Fruit fly (Drosophila melanogaster) whole organism, embryonic: Measurements from ENCODE around the gene CG5715.

Experiments used
- Bteb2 ChIP-seq: fragments of 200-800 bp; sonication (Bioruptor generic); optimal IDR thresholded peaks from 2 replicates; lab custom pipeline; 2016; ENCODE audit warnings: missing biosample characterization, missing genetic modification characterization
- CG11085 ChIP-seq: fragments of 200-800 bp; sonication (Bioruptor generic); IDR thresholded peaks from 2 replicates; pipeline ENCODE4 v1.3.6; 2022; ENCODE audit warnings: missing biosample characterization, missing genetic modification characterization
- CG11504 ChIP-seq: fragments of 200-800 bp; sonication (Bioruptor generic); optimal IDR thresholded peaks from 3 replicates; lab custom pipeline; 2019; ENCODE audit warnings: missing biosample characterization, mild to moderate bottlenecking, missing genetic modification characterization, moderate library complexity
- CG12942 ChIP-seq: fragments of 200-800 bp; sonication (Bioruptor generic); optimal IDR thresholded peaks from 3 replicates; lab custom pipeline; 2016; ENCODE audit warnings: missing biosample characterization, missing genetic modification characterization
- CG14050 ChIP-seq: fragments of 200-800 bp; sonication (Bioruptor generic); IDR thresholded peaks from 3 replicates; pipeline ENCODE4 v1.3.6; 2022; ENCODE audit warnings: missing biosample characterization, missing genetic modification characterization
- CG14710 ChIP-seq: fragments of 200-800 bp; sonication (Bioruptor generic); optimal IDR thresholded peaks from 3 replicates; lab custom pipeline; 2019; ENCODE audit warnings: missing biosample characterization, mild to moderate bottlenecking, missing genetic modification characterization, moderate library complexity
- CG15514 ChIP-seq: fragments of 200-800 bp; sonication (Bioruptor generic); optimal IDR thresholded peaks from 3 replicates; lab custom pipeline; 2017; ENCODE audit warnings: missing biosample characterization, missing genetic modification characterization, mild to moderate bottlenecking, moderate library complexity, missing genetic modification reagents
- CG1602 ChIP-seq: fragments of 200-800 bp; sonication (Bioruptor generic); optimal IDR thresholded peaks from 3 replicates; lab custom pipeline; 2016; ENCODE audit warnings: missing biosample characterization, missing genetic modification characterization
- CG34224 ChIP-seq: fragments of 200-800 bp; sonication (Bioruptor generic); IDR thresholded peaks from 3 replicates; pipeline ENCODE4 v1.3.6; 2022; ENCODE audit warnings: missing biosample characterization, missing genetic modification characterization; ENCODE audit not compliant: partially characterized antibody
- CG3726 ChIP-seq: fragments of 200-800 bp; sonication (Bioruptor generic); IDR thresholded peaks from 3 replicates; pipeline ENCODE4, ENCODE4 v1.3.6; 2022; ENCODE audit warnings: missing biosample characterization, missing genetic modification characterization
- CG43689 ChIP-seq: fragments of 200-800 bp; sonication (Bioruptor generic); IDR thresholded peaks from 2 replicates; pipeline ENCODE4 v1.3.6; 2022; ENCODE audit warnings: missing biosample characterization, missing genetic modification characterization
- CG4730 ChIP-seq: fragments of 200-800 bp; sonication (Bioruptor generic); IDR thresholded peaks from 2 replicates; pipeline ENCODE4 v1.3.6; 2022; ENCODE audit warnings: missing biosample characterization, missing genetic modification characterization
- CG5180 ChIP-seq: fragments of 200-800 bp; sonication (Bioruptor generic); optimal IDR thresholded peaks from 3 replicates; lab custom pipeline; 2017; ENCODE audit warnings: missing biosample characterization, missing genetic modification characterization, mild to moderate bottlenecking, moderate library complexity, missing genetic modification reagents
- CG5245 ChIP-seq: fragments of 200-800 bp; sonication (Bioruptor generic); optimal IDR thresholded peaks from 3 replicates; lab custom pipeline; 2016; ENCODE audit warnings: missing biosample characterization, missing genetic modification characterization
- CG6683 ChIP-seq: fragments of 200-800 bp; sonication (Bioruptor generic); optimal IDR thresholded peaks from 2 replicates; lab custom pipeline; 2017; ENCODE audit warnings: missing biosample characterization, mild to moderate bottlenecking, missing genetic modification characterization, missing genetic modification reagents
- CG7963 ChIP-seq: fragments of 200-800 bp; sonication (Bioruptor generic); IDR thresholded peaks from 3 replicates; pipeline ENCODE4 v1.3.6; 2022; ENCODE audit warnings: missing biosample characterization, missing genetic modification characterization; ENCODE audit not compliant: partially characterized antibody
- CG9215 ChIP-seq: fragments of 200-800 bp; sonication (Bioruptor generic); IDR thresholded peaks from 2 replicates; pipeline ENCODE4 v1.3.6; 2022; ENCODE audit warnings: missing biosample characterization, missing genetic modification characterization
- CG9797 ChIP-seq: fragments of 200-800 bp; sonication (Bioruptor generic); optimal IDR thresholded peaks from 3 replicates; lab custom pipeline; 2018; ENCODE audit warnings: missing biosample characterization, mild to moderate bottlenecking, missing genetic modification characterization
- CG9932 ChIP-seq: fragments of 200-800 bp; sonication (Bioruptor generic); IDR thresholded peaks from 2 replicates; pipeline ENCODE4 v1.3.6; 2022; ENCODE audit warnings: missing biosample characterization, missing genetic modification characterization
- Dek ChIP-seq: fragments of 200-800 bp; sonication (Bioruptor generic); optimal IDR thresholded peaks from 3 replicates; lab custom pipeline; 2019; ENCODE audit warnings: missing biosample characterization, mild to moderate bottlenecking, missing genetic modification characterization, moderate library complexity
- Dp ChIP-seq: fragments of 200-800 bp; sonication (Bioruptor generic); optimal IDR thresholded peaks from 2 replicates; lab custom pipeline; 2018; ENCODE audit warnings: missing biosample characterization, mild to moderate bottlenecking, missing genetic modification characterization, moderate library complexity
- E2f1 ChIP-seq: fragments of 200-800 bp; sonication (Bioruptor generic); IDR thresholded peaks from 2 replicates; pipeline ENCODE4 v1.3.6; 2022; ENCODE audit warnings: missing biosample characterization, missing genetic modification characterization
- ERR ChIP-seq: fragments of 200-800 bp; sonication (Bioruptor generic); optimal IDR thresholded peaks from 2 replicates; lab custom pipeline; 2016; ENCODE audit warnings: missing biosample characterization, missing genetic modification characterization
- H15 ChIP-seq: fragments of 200-800 bp; sonication (Bioruptor generic); IDR thresholded peaks from 3 replicates; pipeline ENCODE4 v1.3.6; 2022; ENCODE audit warnings: missing biosample characterization, missing genetic modification characterization
- HmgZ ChIP-seq: fragments of 200-800 bp; sonication (Bioruptor generic); optimal IDR thresholded peaks from 2 replicates; lab custom pipeline; 2018; ENCODE audit warnings: missing biosample characterization, mild to moderate bottlenecking, missing genetic modification characterization
- Hr51 ChIP-seq, 2 experiments: fragments of 200-800 bp; sonication (Bioruptor generic); optimal IDR thresholded peaks; 2 replicates in 1 of 2; 3 replicates in 1 of 2; lab custom pipeline; 2016 to 2018; ENCODE audit warnings: missing biosample characterization in 2 of 2, missing genetic modification characterization in 2 of 2, mild to moderate bottlenecking in 1 of 2, moderate library complexity in 1 of 2
- Med ChIP-seq: fragments of 200-800 bp; sonication (Bioruptor generic); peaks from one replicate; lab custom pipeline; 2016; ENCODE audit warnings: missing biosample characterization, missing genetic modification characterization, mild to moderate bottlenecking, inconsistent platforms, moderate library complexity
- Mrtf ChIP-seq: fragments of 200-800 bp; sonication (Bioruptor generic); IDR thresholded peaks from 3 replicates; pipeline ENCODE4 v1.3.6; 2022; ENCODE audit warnings: missing biosample characterization, missing genetic modification characterization
- NFAT ChIP-seq: fragments of 200-800 bp; sonication (Bioruptor generic); IDR thresholded peaks from 2 replicates; pipeline ENCODE4 v1.3.6; 2022; ENCODE audit warnings: missing biosample characterization, missing genetic modification characterization
- Rx ChIP-seq: fragments of 200-800 bp; sonication (Bioruptor generic); IDR thresholded peaks from 2 replicates; pipeline ENCODE4 v1.3.6; 2022; ENCODE audit warnings: missing biosample characterization, missing genetic modification characterization
- Sin3A ChIP-seq: fragments of >200 bp; optimal IDR thresholded peaks from 2 replicates; lab custom pipeline; 2018
- Six4 ChIP-seq: fragments of 200-800 bp; sonication (Bioruptor generic); optimal IDR thresholded peaks from 2 replicates; lab custom pipeline; 2016; ENCODE audit warnings: missing biosample characterization, missing genetic modification characterization
- Stat92E ChIP-seq, 3 experiments: fragments of >200 bp in 2 of 3; fragments of 200-800 bp in 1 of 3; sonication (Bioruptor generic) in 1 of 3; optimal IDR thresholded peaks; 2 replicates each; lab custom pipeline; 2017 to 2019; ENCODE audit warnings: missing biosample characterization in 3 of 3, missing genetic modification characterization in 3 of 3, mild to moderate bottlenecking in 1 of 3, moderate library complexity in 1 of 3
- amos ChIP-seq: fragments of 200-800 bp; sonication (Bioruptor generic); IDR thresholded peaks from 2 replicates; pipeline ENCODE4 v1.3.6; 2022; ENCODE audit warnings: missing biosample characterization, missing genetic modification characterization; ENCODE audit not compliant: partially characterized antibody
- bbx ChIP-seq: fragments of 200-800 bp; sonication (Bioruptor generic); IDR thresholded peaks from 2 replicates; pipeline ENCODE4 v1.3.6; 2022; ENCODE audit warnings: missing biosample characterization, missing genetic modification characterization; ENCODE audit not compliant: partially characterized antibody
- chif ChIP-seq, 2 experiments: fragments of 200-800 bp; sonication (Bioruptor generic); optimal IDR thresholded peaks; 3 replicates each; lab custom pipeline; 2016; ENCODE audit warnings: missing biosample characterization in 2 of 2, missing genetic modification characterization in 2 of 2
- esg ChIP-seq: fragments of 200-800 bp; sonication (Bioruptor generic); conservative IDR thresholded peaks from 2 replicates; pipeline ENCODE4 v1.3.6; 2022; ENCODE audit warnings: missing biosample characterization, missing genetic modification characterization
- ftz-f1 ChIP-seq: fragments of 200-800 bp; sonication (Bioruptor generic); optimal IDR thresholded peaks from 2 replicates; lab custom pipeline; 2016; ENCODE audit warnings: missing biosample characterization, missing genetic modification characterization
- fu2 ChIP-seq: fragments of 200-800 bp; sonication (Bioruptor generic); optimal IDR thresholded peaks from 2 replicates; lab custom pipeline; 2016; ENCODE audit warnings: missing biosample characterization, missing genetic modification characterization
- kay ChIP-seq: fragments of 200-800 bp; sonication (Bioruptor generic); optimal IDR thresholded peaks from 2 replicates; lab custom pipeline; 2016; ENCODE audit warnings: missing biosample characterization, missing genetic modification characterization
- lilli ChIP-seq: fragments of 200-800 bp; sonication (Bioruptor generic); optimal IDR thresholded peaks from 3 replicates; lab custom pipeline; 2016; ENCODE audit warnings: missing biosample characterization, missing genetic modification characterization
- maf-S ChIP-seq: fragments of 200-800 bp; sonication (Bioruptor generic); optimal IDR thresholded peaks from 2 replicates; lab custom pipeline; 2016; ENCODE audit warnings: missing biosample characterization, missing genetic modification characterization
- pan ChIP-seq, 4 experiments: fragments of >200 bp in 3 of 4; fragments of 200-800 bp in 1 of 4; sonication (Bioruptor generic) in 1 of 4; optimal IDR thresholded peaks in 3 of 4; IDR thresholded peaks in 1 of 4; 2 replicates each; pipeline versions ENCODE4 v1.3.6 to Lab custom; 2017 to 2022; ENCODE audit warnings: missing biosample characterization in 2 of 4, missing genetic modification characterization in 2 of 4, mixed read lengths in 1 of 4
- peb ChIP-seq: fragments of 200-800 bp; sonication (Bioruptor generic); IDR thresholded peaks from 2 replicates; pipeline ENCODE4 v1.3.6; 2022; ENCODE audit warnings: missing biosample characterization, missing genetic modification characterization
- pum ChIP-seq: fragments of 200-800 bp; sonication (Bioruptor generic); optimal IDR thresholded peaks from 2 replicates; lab custom pipeline; 2016; ENCODE audit warnings: missing biosample characterization, missing genetic modification characterization
- sd ChIP-seq: fragments of 200-800 bp; sonication (Bioruptor generic); optimal IDR thresholded peaks from 3 replicates; lab custom pipeline; 2018; ENCODE audit warnings: missing biosample characterization, mild to moderate bottlenecking, missing genetic modification characterization, moderate library complexity
- sob ChIP-seq: fragments of 200-800 bp; sonication (Bioruptor generic); IDR thresholded peaks from 2 replicates; pipeline ENCODE4 v1.3.6; 2022; ENCODE audit warnings: missing biosample characterization, missing genetic modification characterization
- tin ChIP-seq: fragments of 200-800 bp; sonication (Bioruptor generic); optimal IDR thresholded peaks from 3 replicates; lab custom pipeline; 2016; ENCODE audit warnings: missing biosample characterization, missing genetic modification characterization
- tna ChIP-seq: fragments of 200-800 bp; sonication (Bioruptor generic); IDR thresholded peaks from 2 replicates; pipeline ENCODE4 v1.3.6; 2022; ENCODE audit warnings: missing biosample characterization, missing genetic modification characterization; ENCODE audit not compliant: partially characterized antibody

CG5715 gene

dm6 chr3R:24252494-24252893 is 41.7 kb downstream of the CG5715 start, which contains the start of gene beta-PheRS (continued):
- TF ChIP-seq sd, result no peak
- peak; percentile 93 for TF ChIP-seq CG9797
- peak; percentile 50; the same call in 1 of the 2 replicates for TF ChIP-seq CG9215
- TF ChIP-seq CG5245 (GFP tag; lab: Kevin White, UChicago), result no peak
- TF ChIP-seq tin (GFP tag; lab: Kevin White, UChicago), result peak; percentile 54
- TF ChIP-seq Mrtf (GFP tag; lab: Robert Waterston, UW), result peak; percentile 48; the same call in 1 of the 3 replicates
- TF ChIP-seq CG3726 (GFP tag; lab: Robert Waterston, UW), result no peak
- TF ChIP-seq CG4730 (GFP tag; lab: Robert Waterston, UW), result no peak
- TF ChIP-seq fu2 (GFP tag; lab: Kevin White, UChicago), result peak; percentile 33
- peak in 1 of 2 experiments; percentile 42 for TF ChIP-seq Hr51 (GFP tag; optimal IDR thresholded peaks at IDR 0.05; lab: Kevin White, UChicago)
- TF ChIP-seq CG14050 (GFP tag; lab: Robert Waterston, UW), result peak; percentile 16; the same call in 1 of the 3 replicates
- TF ChIP-seq CG9932 (GFP tag; lab: Robert Waterston, UW), result peak; percentile 86
- TF ChIP-seq peb (GFP tag; lab: Robert Waterston, UW), result no peak
- peak; percentile 91 for TF ChIP-seq CG34224 (GFP tag; lab: Robert Waterston, UW)
- peak; percentile 35 for TF ChIP-seq CG12942
- peak; percentile 26 for TF ChIP-seq CG1602 (GFP tag; lab: Kevin White, UChicago)
- TF ChIP-seq Dp (GFP tag; lab: Kevin White, UChicago), result peak; percentile 55
- peak; percentile 95 for TF ChIP-seq Med (GFP tag; lab: Kevin White, UChicago)
- TF ChIP-seq kay (GFP tag; lab: Kevin White, UChicago), result peak; percentile 41
- peak; percentile 91 for TF ChIP-seq CG7963
- TF ChIP-seq CG15514 (GFP tag; lab: Kevin White, UChicago), result no peak
- TF ChIP-seq Stat92E (GFP tag; optimal IDR thresholded peaks at IDR 0.05; lab: Kevin White, UChicago), result no peak
- TF ChIP-seq sob, result peak; percentile 81
- 0 out of 2 replicates have a peak, but pooled peaks have one; percentile 29 for TF ChIP-seq esg
- peak; percentile 72 for TF ChIP-seq Sin3A (lab: Kevin White, UChicago)
- TF ChIP-seq Bteb2 (GFP tag; lab: Kevin White, UChicago), result peak; percentile 70
- TF ChIP-seq H15 (GFP tag; lab: Robert Waterston, UW), result no peak; the same call in 2 of the 3 replicates
- peak; percentile 92 for TF ChIP-seq bbx (GFP tag; lab: Robert Waterston, UW)
- TF ChIP-seq Rx (GFP tag; lab: Robert Waterston, UW), result 0 out of 2 replicates have a peak, but pooled peaks have one; percentile 30
- TF ChIP-seq ERR (GFP tag; lab: Kevin White, UChicago), result peak; percentile 79
- peak; percentile 77 for TF ChIP-seq NFAT
- peak; percentile 66 for TF ChIP-seq lilli (GFP tag; lab: Kevin White, UChicago)
- peak; percentile 27 to 41 for TF ChIP-seq chif (GFP tag; optimal IDR thresholded peaks at IDR 0.05; lab: Kevin White, UChicago)
- no peak for TF ChIP-seq pan (optimal IDR thresholded peaks at IDR 0.05; lab: Kevin White, UChicago)
- TF ChIP-seq pan (GFP tag; optimal IDR thresholded peaks at IDR 0.05 in 1 of 2, IDR thresholded peaks at IDR 0.05 in 1 of 2), result peak in 1 of 2 experiments; percentile 46
- TF ChIP-seq CG6683 (GFP tag; lab: Kevin White, UChicago), result peak; percentile 2
- TF ChIP-seq HmgZ (tag; lab: Kevin White, UChicago), result peak; percentile 88
- peak; percentile 80 for TF ChIP-seq tna (GFP tag; lab: Robert Waterston, UW)
- no peak for TF ChIP-seq CG43689
- TF ChIP-seq amos (GFP tag; lab: Robert Waterston, UW), result peak; percentile 97
- peak; percentile 47 for TF ChIP-seq maf-S
- no peak for TF ChIP-seq Dek (tag; lab: Kevin White, UChicago)
- peak; percentile 29; the same call in 1 of the 2 replicates for TF ChIP-seq CG11085
- TF ChIP-seq CG11504 (tag; lab: Kevin White, UChicago), result no peak
- TF ChIP-seq pum (GFP tag; lab: Kevin White, UChicago), result peak; percentile 8
- peak; percentile 95 for TF ChIP-seq CG14710 (tag; lab: Kevin White, UChicago)
- peak; percentile 7; the same call in 1 of the 2 replicates for TF ChIP-seq E2f1 (GFP tag; lab: Robert Waterston, UW)
- peak; percentile 71 for TF ChIP-seq ftz-f1
- TF ChIP-seq CG5180 (GFP tag; lab: Kevin White, UChicago), result no peak
- peak; percentile 13 for TF ChIP-seq Six4 (GFP tag; lab: Kevin White, UChicago)
